Fruit fly (Drosophila melanogaster) whole organism, embryonic: Measurements from ENCODE around the gene Atx-1.
A peak's percentile ranks its signal among the peaks of the same experiment; 100 is the strongest.

Experiments
- B-H2 ChIP-seq: fragments of 200-800 bp; sonication (Bioruptor generic); optimal IDR thresholded peaks from 2 replicates; lab custom pipeline; 2018; ENCODE audit warnings: missing biosample characterization, mild to moderate bottlenecking, missing genetic modification characterization
- Blimp-1 ChIP-seq: fragments of 200-800 bp; sonication (Bioruptor generic); optimal IDR thresholded peaks from 3 replicates; lab custom pipeline; 2018; ENCODE audit warnings: missing biosample characterization, missing genetic modification characterization, mild to moderate bottlenecking, moderate library complexity, missing genetic modification reagents
- BtbVII ChIP-seq: fragments of 200-800 bp; sonication (Bioruptor generic); optimal IDR thresholded peaks from 3 replicates; lab custom pipeline; 2017; ENCODE audit warnings: missing biosample characterization, mild to moderate bottlenecking, missing genetic modification characterization
- Bteb2 ChIP-seq: fragments of 200-800 bp; sonication (Bioruptor generic); optimal IDR thresholded peaks from 2 replicates; lab custom pipeline; 2016; ENCODE audit warnings: missing biosample characterization, missing genetic modification characterization
- CG10543 ChIP-seq: fragments of 200-800 bp; sonication (Bioruptor generic); optimal IDR thresholded peaks from 3 replicates; lab custom pipeline; 2017; ENCODE audit warnings: missing biosample characterization, mild to moderate bottlenecking, missing genetic modification characterization, moderate library complexity
- CG11504 ChIP-seq: fragments of 200-800 bp; sonication (Bioruptor generic); optimal IDR thresholded peaks from 3 replicates; lab custom pipeline; 2019; ENCODE audit warnings: missing biosample characterization, mild to moderate bottlenecking, missing genetic modification characterization, moderate library complexity
- CG13123 ChIP-seq: fragments of 200-800 bp; sonication (Bioruptor generic); optimal IDR thresholded peaks from 2 replicates; lab custom pipeline; 2016; ENCODE audit warnings: missing biosample characterization, missing genetic modification characterization
- CG14860 ChIP-seq: fragments of 200-800 bp; sonication (Bioruptor generic); IDR thresholded peaks from 3 replicates; pipeline ENCODE4 v1.3.6; 2022; ENCODE audit warnings: missing biosample characterization, missing genetic modification characterization; ENCODE audit not compliant: partially characterized antibody
- CG15514 ChIP-seq: fragments of 200-800 bp; sonication (Bioruptor generic); optimal IDR thresholded peaks from 3 replicates; lab custom pipeline; 2017; ENCODE audit warnings: missing biosample characterization, missing genetic modification characterization, mild to moderate bottlenecking, moderate library complexity, missing genetic modification reagents
- CG16815 ChIP-seq: fragments of 200-800 bp; sonication (Bioruptor generic); optimal IDR thresholded peaks from 3 replicates; lab custom pipeline; 2017; ENCODE audit warnings: missing biosample characterization, mild to moderate bottlenecking, missing genetic modification characterization
- CG17612 ChIP-seq: fragments of 200-800 bp; sonication (Bioruptor generic); IDR thresholded peaks from 2 replicates; pipeline ENCODE4 v1.3.6; 2022; ENCODE audit warnings: missing biosample characterization, missing genetic modification characterization
- CG18619 ChIP-seq: fragments of 200-800 bp; sonication (Bioruptor generic); optimal IDR thresholded peaks from 3 replicates; lab custom pipeline; 2017; ENCODE audit warnings: missing biosample characterization, mild to moderate bottlenecking, missing genetic modification characterization
- CG2889 ChIP-seq: fragments of 200-800 bp; sonication (Bioruptor generic); IDR thresholded peaks from 3 replicates; pipeline ENCODE4 v1.3.6; 2022; ENCODE audit warnings: missing biosample characterization, missing genetic modification characterization
- CG30431 ChIP-seq: fragments of 200-800 bp; sonication (Bioruptor generic); optimal IDR thresholded peaks from 2 replicates; lab custom pipeline; 2017; ENCODE audit warnings: missing biosample characterization, missing genetic modification characterization
- CG3407 ChIP-seq: fragments of 200-800 bp; sonication (Bioruptor generic); optimal IDR thresholded peaks from 2 replicates; lab custom pipeline; 2018; ENCODE audit warnings: missing biosample characterization, mild to moderate bottlenecking, missing genetic modification characterization
- CG34224 ChIP-seq: fragments of 200-800 bp; sonication (Bioruptor generic); IDR thresholded peaks from 3 replicates; pipeline ENCODE4 v1.3.6; 2022; ENCODE audit warnings: missing biosample characterization, missing genetic modification characterization; ENCODE audit not compliant: partially characterized antibody
- CG42726 ChIP-seq: fragments of 200-800 bp; sonication (Bioruptor generic); IDR thresholded peaks from 2 replicates; pipeline ENCODE4 v1.3.6; 2022; ENCODE audit warnings: missing biosample characterization, missing genetic modification characterization; ENCODE audit not compliant: partially characterized antibody
- CG6175 ChIP-seq: fragments of 200-800 bp; sonication (Bioruptor generic); IDR thresholded peaks from 3 replicates; pipeline ENCODE4 v1.3.6; 2022; ENCODE audit warnings: missing biosample characterization, missing genetic modification characterization
- CG6791 ChIP-seq: fragments of 200-800 bp; sonication (Bioruptor generic); IDR thresholded peaks from 3 replicates; pipeline ENCODE4 v1.3.6; 2022; ENCODE audit warnings: missing biosample characterization, missing genetic modification characterization; ENCODE audit not compliant: partially characterized antibody
- CG8388 ChIP-seq: fragments of 200-800 bp; sonication (Bioruptor generic); optimal IDR thresholded peaks from 2 replicates; lab custom pipeline; 2019; ENCODE audit warnings: missing biosample characterization, mild to moderate bottlenecking, missing genetic modification characterization, moderate library complexity
- CG8478 ChIP-seq: fragments of >200 bp; optimal IDR thresholded peaks from 2 replicates; lab custom pipeline; 2018
- CG8765 ChIP-seq: fragments of 200-800 bp; sonication (Bioruptor generic); IDR thresholded peaks from 2 replicates; pipeline ENCODE4 v1.3.6; 2022; ENCODE audit warnings: missing biosample characterization, missing genetic modification characterization
- CG8944 ChIP-seq: fragments of 200-800 bp; sonication (Bioruptor generic); optimal IDR thresholded peaks from 3 replicates; lab custom pipeline; 2016; ENCODE audit warnings: missing biosample characterization, missing genetic modification characterization
- CG9876 ChIP-seq: fragments of 200-800 bp; sonication (Bioruptor generic); optimal IDR thresholded peaks from 2 replicates; lab custom pipeline; 2016; ENCODE audit warnings: missing biosample characterization, missing genetic modification characterization
- CrebB ChIP-seq: fragments of 200-800 bp; sonication (Bioruptor generic); optimal IDR thresholded peaks from 3 replicates; lab custom pipeline; 2018; ENCODE audit warnings: missing biosample characterization, mild to moderate bottlenecking, missing genetic modification characterization
- Dek ChIP-seq: fragments of 200-800 bp; sonication (Bioruptor generic); optimal IDR thresholded peaks from 3 replicates; lab custom pipeline; 2019; ENCODE audit warnings: missing biosample characterization, mild to moderate bottlenecking, missing genetic modification characterization, moderate library complexity
- ERR ChIP-seq: fragments of 200-800 bp; sonication (Bioruptor generic); optimal IDR thresholded peaks from 2 replicates; lab custom pipeline; 2016; ENCODE audit warnings: missing biosample characterization, missing genetic modification characterization
- Gug ChIP-seq: fragments of 200-800 bp; sonication (Bioruptor generic); IDR thresholded peaks from 4 replicates; pipeline ENCODE4 v1.3.6; 2022; ENCODE audit warnings: missing biosample characterization, missing genetic modification characterization
- HmgD ChIP-seq: fragments of 200-800 bp; sonication (Bioruptor generic); optimal IDR thresholded peaks from 3 replicates; lab custom pipeline; 2016; ENCODE audit warnings: missing biosample characterization, missing genetic modification characterization
- Hr39 ChIP-seq: fragments of >200 bp; optimal IDR thresholded peaks from 2 replicates; lab custom pipeline; 2017
- Hr51 ChIP-seq, 2 experiments: fragments of 200-800 bp; sonication (Bioruptor generic); optimal IDR thresholded peaks; 2 replicates in 1 of 2; 3 replicates in 1 of 2; lab custom pipeline; 2016 to 2018; ENCODE audit warnings: missing biosample characterization in 2 of 2, missing genetic modification characterization in 2 of 2, mild to moderate bottlenecking in 1 of 2, moderate library complexity in 1 of 2
- Lhr ChIP-seq: fragments of 200-800 bp; sonication (Bioruptor generic); optimal IDR thresholded peaks from 3 replicates; lab custom pipeline; 2017; ENCODE audit warnings: mild to moderate bottlenecking, missing biosample characterization, missing genetic modification reagents, missing genetic modification characterization
- Lpt ChIP-seq: fragments of >200 bp; optimal IDR thresholded peaks from 2 replicates; lab custom pipeline; 2018; ENCODE audit warnings: missing biosample characterization, missing genetic modification characterization
- Optix ChIP-seq: fragments of 200-800 bp; sonication (Bioruptor generic); IDR thresholded peaks from 3 replicates; pipeline ENCODE4 v1.3.6; 2022; ENCODE audit warnings: missing biosample characterization, missing genetic modification characterization
- Sry-β ChIP-seq: fragments of 200-800 bp; sonication (Bioruptor generic); optimal IDR thresholded peaks from 2 replicates; lab custom pipeline; 2018; ENCODE audit warnings: missing biosample characterization, mild to moderate bottlenecking, missing genetic modification characterization, moderate library complexity
- YL-1 ChIP-seq: fragments of 200-800 bp; sonication (Bioruptor generic); optimal IDR thresholded peaks from 3 replicates; lab custom pipeline; 2017; ENCODE audit warnings: missing biosample characterization, mild to moderate bottlenecking, missing genetic modification characterization
- ato ChIP-seq: fragments of 200-800 bp; sonication (Bioruptor generic); IDR thresholded peaks from 2 replicates; pipeline ENCODE4 v1.3.6; 2022; ENCODE audit warnings: missing biosample characterization, missing genetic modification characterization; ENCODE audit not compliant: partially characterized antibody
- az2 ChIP-seq: fragments of 200-800 bp; sonication (Bioruptor generic); optimal IDR thresholded peaks from 3 replicates; lab custom pipeline; 2016; ENCODE audit warnings: missing biosample characterization, missing genetic modification characterization
- btn ChIP-seq: fragments of 200-800 bp; sonication (Bioruptor generic); optimal IDR thresholded peaks from 2 replicates; lab custom pipeline; 2016; ENCODE audit warnings: missing biosample characterization, missing genetic modification characterization
- dmrt11E ChIP-seq: fragments of 200-800 bp; sonication (Bioruptor generic); optimal IDR thresholded peaks from 3 replicates; lab custom pipeline; 2018; ENCODE audit warnings: missing biosample characterization, mild to moderate bottlenecking, missing genetic modification characterization, moderate library complexity
- eve ChIP-seq, 2 experiments: fragments of >200 bp; optimal IDR thresholded peaks; 2 replicates each; lab custom pipeline; 2017; ENCODE audit warnings: missing biosample characterization in 2 of 2, missing genetic modification characterization in 2 of 2
- fd3F ChIP-seq: fragments of 200-800 bp; sonication (Bioruptor generic); optimal IDR thresholded peaks from 2 replicates; lab custom pipeline; 2018; ENCODE audit warnings: missing biosample characterization, mild to moderate bottlenecking, missing genetic modification characterization, moderate library complexity
- inv ChIP-seq: fragments of 200-800 bp; sonication (Bioruptor generic); IDR thresholded peaks from 2 replicates; pipeline ENCODE4 v1.3.6; 2022; ENCODE audit warnings: missing biosample characterization, missing genetic modification characterization; ENCODE audit not compliant: partially characterized antibody
- jigr1 ChIP-seq: fragments of 200-800 bp; sonication (Bioruptor generic); IDR thresholded peaks from 3 replicates; pipeline ENCODE4 v1.3.6; 2022; ENCODE audit warnings: missing biosample characterization, missing genetic modification characterization
- ken ChIP-seq: fragments of 200-800 bp; sonication (Bioruptor generic); IDR thresholded peaks from 3 replicates; pipeline ENCODE4 v1.3.6; 2022; ENCODE audit warnings: missing biosample characterization, missing genetic modification characterization
- lilli ChIP-seq: fragments of 200-800 bp; sonication (Bioruptor generic); optimal IDR thresholded peaks from 3 replicates; lab custom pipeline; 2016; ENCODE audit warnings: missing biosample characterization, missing genetic modification characterization
- pfk ChIP-seq: fragments of 200-800 bp; sonication (Bioruptor generic); optimal IDR thresholded peaks from 2 replicates; lab custom pipeline; 2018; ENCODE audit warnings: missing biosample characterization, mild to moderate bottlenecking, missing genetic modification characterization, moderate library complexity
- pita ChIP-seq: fragments of 200-800 bp; sonication (Bioruptor generic); optimal IDR thresholded peaks from 2 replicates; lab custom pipeline; 2017; ENCODE audit warnings: missing biosample characterization, mild to moderate bottlenecking, missing genetic modification characterization
- tgo ChIP-seq: fragments of 200-800 bp; sonication (Bioruptor generic); IDR thresholded peaks from 3 replicates; pipeline ENCODE4 v1.3.6; 2022; ENCODE audit warnings: missing biosample characterization, missing genetic modification characterization

The Atx-1 gene

dm6 chrX:6804485-6805295 lies 18.3 kb upstream of the Atx-1 start (continued):
- TF ChIP-seq lilli, result peak; percentile 77
- peak; percentile 81 for TF ChIP-seq CG2889
- TF ChIP-seq CG13123 (GFP tag; lab: Kevin White, UChicago), result peak; percentile 38
- TF ChIP-seq pita (GFP tag; lab: Kevin White, UChicago), result no peak
- TF ChIP-seq btn (GFP tag; lab: Kevin White, UChicago), result no peak
- TF ChIP-seq CG8478 (lab: Kevin White, UChicago), result peak; percentile 7
- peak; percentile 89 for TF ChIP-seq Optix (GFP tag; lab: Robert Waterston, UW)
- no peak for TF ChIP-seq pfk (GFP tag; lab: Kevin White, UChicago)
- peak; percentile 88 for TF ChIP-seq tgo
- peak; percentile 47 for TF ChIP-seq Lhr (GFP tag; lab: Kevin White, UChicago)
- TF ChIP-seq CG8388 (GFP tag; lab: Kevin White, UChicago), result no peak
- no peak for TF ChIP-seq YL-1 (GFP tag; lab: Kevin White, UChicago)
- peak; percentile 77 for TF ChIP-seq dmrt11E (tag; lab: Kevin White, UChicago)
- no peak for TF ChIP-seq ato
- no peak for TF ChIP-seq Hr39 (lab: Kevin White, UChicago)
- TF ChIP-seq inv (GFP tag; lab: Robert Waterston, UW), result no peak
- TF ChIP-seq Blimp-1 (GFP tag; lab: Kevin White, UChicago), result no peak
- no peak for TF ChIP-seq CG34224 (GFP tag; lab: Robert Waterston, UW)
- TF ChIP-seq CG16815 (GFP tag; lab: Kevin White, UChicago), result peak; percentile 76
- TF ChIP-seq Bteb2, result peak; percentile 75
- no peak for TF ChIP-seq HmgD (GFP tag; lab: Kevin White, UChicago)
- no peak for TF ChIP-seq ERR (GFP tag; lab: Kevin White, UChicago)
- peak; percentile 74; the same call in 2 of the 3 replicates for TF ChIP-seq jigr1
- TF ChIP-seq CG8765, result peak; percentile 82
- TF ChIP-seq fd3F (GFP tag; lab: Kevin White, UChicago), result peak; percentile 18
- peak; percentile 59 for TF ChIP-seq CG30431 (GFP tag; lab: Kevin White, UChicago)
- TF ChIP-seq CG6791 (GFP tag; lab: Robert Waterston, UW), result no peak
- TF ChIP-seq Gug, result peak; percentile 90
- TF ChIP-seq CG9876, result no peak
- TF ChIP-seq CG15514 (GFP tag; lab: Kevin White, UChicago), result peak; percentile 61
- no peak for TF ChIP-seq Sry-β (GFP tag; lab: Kevin White, UChicago)
- TF ChIP-seq CG42726 (GFP tag; lab: Robert Waterston, UW), result no peak
- TF ChIP-seq BtbVII (GFP tag; lab: Kevin White, UChicago), result peak; percentile 13
- peak; percentile 93 for TF ChIP-seq ken (GFP tag; lab: Robert Waterston, UW)
- peak; percentile 40; the same call in 1 of the 2 replicates for TF ChIP-seq CG17612 (GFP tag; lab: Robert Waterston, UW)
- TF ChIP-seq Hr51 (GFP tag; optimal IDR thresholded peaks at IDR 0.05; lab: Kevin White, UChicago), result peak in 1 of 2 experiments; percentile 53
- peak; percentile 51 for TF ChIP-seq Dek
- TF ChIP-seq CG3407 (GFP tag; lab: Kevin White, UChicago), result no peak
- TF ChIP-seq eve (GFP tag; optimal IDR thresholded peaks at IDR 0.05; lab: Kevin White, UChicago), result no peak
- no peak for TF ChIP-seq CG14860 (GFP tag; lab: Robert Waterston, UW)
- TF ChIP-seq CrebB (tag; lab: Kevin White, UChicago), result peak; percentile 21
- TF ChIP-seq CG10543 (GFP tag; lab: Kevin White, UChicago), result no peak
- no peak for TF ChIP-seq CG11504
- TF ChIP-seq B-H2 (GFP tag; lab: Kevin White, UChicago), result peak; percentile 37
- peak; percentile 43 for TF ChIP-seq CG8944 (GFP tag; lab: Kevin White, UChicago)
- TF ChIP-seq Lpt (GFP tag; lab: Kevin White, UChicago), result no peak
- TF ChIP-seq CG6175, result peak; percentile 71; the same call in 2 of the 3 replicates
- peak; percentile 65 for TF ChIP-seq CG18619 (GFP tag; lab: Kevin White, UChicago)
- peak; percentile 87 for TF ChIP-seq az2 (GFP tag; lab: Kevin White, UChicago)
